Worm (Caenorhabditis elegans) whole organism, mixed stage, embryonic: ENCODE results near the gene wdr-31.

Experiments used
- cnd-1 ChIP-seq: fragments of 200-800 bp; sonication (Bioruptor generic); optimal IDR thresholded peaks from 2 replicates; lab custom pipeline; 2018; ENCODE audit warnings: mild to moderate bottlenecking, missing genetic modification characterization, missing compliant biosample characterization
- drap-1 ChIP-seq: fragments of 200-800 bp; sonication (Bioruptor generic); optimal IDR thresholded peaks from 3 replicates; lab custom pipeline; 2018; ENCODE audit warnings: mild to moderate bottlenecking, missing genetic modification characterization, missing compliant biosample characterization
- elt-1 ChIP-seq: sonication (generic microtip); optimal IDR thresholded peaks from 2 replicates; lab custom pipeline; 2017; ENCODE audit warnings: missing genetic modification characterization, mild to moderate bottlenecking, missing compliant biosample characterization, antibody characterized with exemption, moderate library complexity, borderline replicate concordance; ENCODE audit not compliant: insufficient read depth
- elt-3 ChIP-seq: fragments of 150-350 bp; optimal IDR thresholded peaks from 2 replicates; lab custom pipeline; 2014; ENCODE audit warnings: missing biosample characterization, missing genetic modification characterization
- lin-13 ChIP-seq: fragments of 150-350 bp; optimal IDR thresholded peaks from 2 replicates; lab custom pipeline; 2014; ENCODE audit warnings: missing biosample characterization, missing genetic modification characterization
- lsy-2 ChIP-seq: fragments of 150-350 bp; optimal IDR thresholded peaks from 2 replicates; lab custom pipeline; 2014; ENCODE audit warnings: missing biosample characterization, missing genetic modification characterization
- mab-5 ChIP-seq: fragments of 150-350 bp; optimal IDR thresholded peaks from 2 replicates; lab custom pipeline; 2014; ENCODE audit warnings: missing biosample characterization, missing genetic modification characterization
- mep-1 ChIP-seq: fragments of 150-350 bp; optimal IDR thresholded peaks from 2 replicates; lab custom pipeline; 2017; ENCODE audit warnings: missing biosample characterization, missing genetic modification reagents, missing genetic modification characterization, inconsistent platforms
- mls-2 ChIP-seq: sonication (generic microtip); optimal IDR thresholded peaks from 2 replicates; lab custom pipeline; 2016; ENCODE audit warnings: mild to moderate bottlenecking, missing genetic modification characterization, moderate library complexity, missing compliant biosample characterization
- nhr-28 ChIP-seq: fragments of 150-350 bp; optimal IDR thresholded peaks from 2 replicates; lab custom pipeline; 2014; ENCODE audit warnings: missing biosample characterization, missing genetic modification characterization
- nhr-76 ChIP-seq: sonication (generic microtip); optimal IDR thresholded peaks from 2 replicates; lab custom pipeline; 2017; ENCODE audit warnings: missing biosample characterization, missing genetic modification characterization
- sptf-1 ChIP-seq: sonication (generic microtip); optimal IDR thresholded peaks from 2 replicates; lab custom pipeline; 2017; ENCODE audit warnings: mild to moderate bottlenecking, missing genetic modification characterization, moderate library complexity, missing compliant biosample characterization
- unc-62 ChIP-seq: fragments of 150-350 bp; optimal IDR thresholded peaks from 2 replicates; lab custom pipeline; 2014; ENCODE audit warnings: missing biosample characterization, missing genetic modification reagents, missing genetic modification characterization

wdr-31 gene

DNA sequence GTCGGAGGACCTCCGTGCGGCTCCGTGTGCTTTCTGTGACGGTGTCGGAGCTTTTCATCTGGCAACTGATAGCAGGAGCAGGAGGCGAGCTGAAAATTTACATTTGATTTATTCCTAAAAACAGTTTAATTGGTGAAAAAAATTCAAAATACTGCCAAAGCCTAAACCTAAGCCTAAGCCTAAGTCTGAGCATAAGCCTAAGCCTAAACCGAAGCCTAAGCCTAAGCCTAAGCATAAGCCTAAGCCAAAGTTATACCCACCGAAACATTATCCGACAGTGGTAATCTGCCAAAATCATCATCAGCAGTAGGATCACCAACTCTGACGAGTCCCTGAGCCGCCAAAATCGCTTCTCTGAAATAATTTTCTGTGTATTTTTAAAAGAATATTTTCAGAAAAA is 50.3 kb downstream of the wdr-31 start:
- TF ChIP-seq mep-1 (tag; lab: Kevin White, UChicago): no peak
- no peak for TF ChIP-seq lin-13 (tag; lab: Kevin White, UChicago)

ce11 chrII:2684208-2684607 is 50.9 kb downstream of the wdr-31 start, which contains the start of gene ceh-87:
Gene ceh-87 (minus strand): TSS chrII:2684308.
- TF ChIP-seq cnd-1 (tag; lab: Kevin White, UChicago): no peak
- no peak for TF ChIP-seq drap-1 (GFP tag; lab: Kevin White, UChicago)
- TF ChIP-seq mab-5 (tag; lab: Kevin White, UChicago): no peak
- TF ChIP-seq elt-3 (tag; lab: Kevin White, UChicago): no peak
- no peak for TF ChIP-seq elt-1
- TF ChIP-seq nhr-76: no peak
- TF ChIP-seq sptf-1: no peak

DNA sequence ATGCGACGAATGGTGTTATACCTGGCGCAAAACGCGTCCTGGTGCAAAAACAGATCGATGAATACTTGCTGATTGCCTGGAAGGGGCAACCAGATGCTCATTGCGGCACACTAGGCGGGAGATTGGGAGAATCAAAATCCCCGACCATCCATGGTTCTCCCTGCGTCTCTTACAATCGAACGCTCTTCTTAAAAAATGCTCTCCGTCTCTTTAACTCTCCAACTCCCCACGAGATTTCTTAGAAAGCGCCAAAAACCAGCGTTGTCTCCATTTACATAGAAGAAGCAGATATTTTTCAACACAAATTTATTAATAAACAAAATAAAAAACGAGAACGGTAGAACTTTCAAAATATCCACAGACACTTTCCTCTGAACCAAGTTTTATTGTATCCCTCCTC is 54.0 kb downstream of the wdr-31 start, which contains the start of gene F34D6.1:
F34D6.1 (minus strand) TSS at position 101 of the 400 bp plus-strand sequence.
- TF ChIP-seq nhr-28 (no peak), lsy-2 (tag; lab: Kevin White, UChicago) (no peak), mls-2 (tag; lab: Kevin White, UChicago) (no peak), sptf-1 (no peak), mab-5 (tag; lab: Kevin White, UChicago) (no peak), mep-1 (tag; lab: Kevin White, UChicago) (no peak), unc-62 (GFP tag; lab: Kevin White, UChicago) (no peak), cnd-1 (tag; lab: Kevin White, UChicago) (no peak), nhr-76 (no peak)
